Worm (Caenorhabditis elegans): ENCODE data around the gene vhl-1.

Gene vhl-1

DNA sequence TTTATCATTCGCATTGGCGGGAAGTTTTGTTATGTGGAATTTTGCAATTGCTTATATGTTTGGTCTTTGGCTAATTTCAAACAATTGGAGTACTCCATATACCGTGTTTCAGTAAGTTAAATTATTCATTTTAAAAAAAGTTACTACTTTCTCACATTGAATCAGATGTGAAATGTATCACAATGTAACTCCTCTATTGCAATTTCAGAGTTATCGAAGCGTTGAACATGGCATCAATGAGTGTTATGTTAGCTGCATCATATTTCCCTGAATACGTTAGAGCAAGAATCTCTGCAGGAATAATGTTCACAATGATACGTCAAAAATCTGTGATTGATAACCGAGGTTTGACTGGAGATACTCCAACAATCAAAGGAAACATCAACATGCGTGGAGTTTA lies 48.7 kb downstream of the vhl-1 start:
- TF ChIP-seq snpc-4 (tag; optimal IDR thresholded peaks at IDR 0.05), result no peak
- TF ChIP-seq ama-1 (optimal IDR thresholded peaks at IDR 0.05), result no peak
- no peak for TF ChIP-seq nhr-43 (tag; optimal IDR thresholded peaks at IDR 0.05; ENCODE audit: poor library complexity, severe bottlenecking)

DNA sequence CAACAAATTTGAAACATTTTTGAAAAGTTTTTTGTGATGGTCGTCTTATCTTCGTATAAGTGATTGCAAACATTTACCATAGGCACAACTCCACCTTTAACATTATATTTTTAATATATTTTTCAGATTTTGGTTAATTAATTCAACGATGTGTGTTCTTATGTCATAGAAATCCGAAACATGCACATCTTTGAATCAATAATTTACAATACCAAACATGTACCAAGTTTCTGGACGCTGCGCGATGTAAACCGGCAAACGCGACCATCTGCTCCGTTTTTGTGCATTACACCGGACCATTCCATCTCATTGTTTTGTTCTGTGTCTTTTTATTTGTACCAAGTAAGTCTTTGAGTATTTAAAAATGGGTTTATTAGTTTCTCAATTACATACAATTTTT lies 50.4 kb downstream of the vhl-1 start, which contains the start of gene pgp-4:
TSS of gene pgp-4 (plus strand) at position 301 of the 400 bp plus-strand sequence.
- TF ChIP-seq pha-4 (tag; optimal IDR thresholded peaks at IDR 0.05) (no peak), nhr-11 (tag; optimal IDR thresholded peaks at IDR 0.05) (no peak), elt-1 (tag; optimal IDR thresholded peaks at IDR 0.05) (no peak), sea-2 (GFP tag; optimal IDR thresholded peaks at IDR 0.05) (no peak), aly-2 (tag; optimal IDR thresholded peaks at IDR 0.05) (no peak), snpc-4 (tag; optimal IDR thresholded peaks at IDR 0.05) (no peak)

Measured in whole organism, L3 larva.